Worm (Caenorhabditis elegans) whole organism, L1 larva: Measurements from ENCODE around the gene fubl-3.
A peak's percentile ranks its signal among the peaks of the same experiment; 100 is the strongest.

Experiments used
- F16B12.6 ChIP-seq: fragments of 150-350 bp; optimal IDR thresholded peaks from 2 replicates; lab custom pipeline; 2014; ENCODE audit warnings: missing biosample characterization, missing genetic modification characterization
- Y116A8C.19 ChIP-seq: sonication (generic microtip); optimal IDR thresholded peaks from 2 replicates; lab custom pipeline; 2016; ENCODE audit warnings: missing compliant biosample characterization, missing genetic modification characterization, borderline replicate concordance
- aha-1 ChIP-seq: fragments of 150-350 bp; optimal IDR thresholded peaks from 2 replicates; lab custom pipeline; 2014; ENCODE audit warnings: missing biosample characterization, missing genetic modification characterization
- alr-1 ChIP-seq: fragments of 200-800 bp; sonication (Bioruptor generic); optimal IDR thresholded peaks from 2 replicates; lab custom pipeline; 2018; ENCODE audit warnings: borderline replicate concordance, mild to moderate bottlenecking, missing genetic modification characterization, missing compliant biosample characterization
- aly-2 ChIP-seq: fragments of 150-350 bp; optimal IDR thresholded peaks from 2 replicates; lab custom pipeline; 2014; ENCODE audit warnings: missing biosample characterization, missing genetic modification characterization
- ama-1 ChIP-seq: fragments of 150-350 bp; optimal IDR thresholded peaks from 2 replicates; lab custom pipeline; 2014
- blmp-1 ChIP-seq: fragments of 150-350 bp; optimal IDR thresholded peaks from 2 replicates; lab custom pipeline; 2014; ENCODE audit warnings: missing biosample characterization, missing genetic modification characterization
- dsc-1 ChIP-seq: sonication (generic microtip); optimal IDR thresholded peaks from 2 replicates; lab custom pipeline; 2016; ENCODE audit warnings: mild to moderate bottlenecking, missing genetic modification characterization, missing compliant biosample characterization
- efl-1 ChIP-seq, 4 experiments: fragments of 150-350 bp; optimal IDR thresholded peaks in 3 of 4; peaks in 1 of 4; 1 replicate in 1 of 4; 2 replicates in 3 of 4; lab custom pipeline; 2014; ENCODE audit warnings: missing biosample characterization in 2 of 4, missing genetic modification characterization in 2 of 4, missing genetic modification reagents in 2 of 4
- efl-3 ChIP-seq: fragments of 200-800 bp; sonication (Bioruptor generic); optimal IDR thresholded peaks from 2 replicates; lab custom pipeline; 2018; ENCODE audit warnings: mild to moderate bottlenecking, missing genetic modification characterization, missing compliant biosample characterization
- egl-13 ChIP-seq: sonication (generic microtip); optimal IDR thresholded peaks from 2 replicates; lab custom pipeline; 2016; ENCODE audit warnings: missing genotype, missing genetic modification reagents, missing genetic modification characterization, missing compliant biosample characterization
- elt-2 ChIP-seq: sonication (generic microtip); optimal IDR thresholded peaks from 2 replicates; lab custom pipeline; 2016; ENCODE audit warnings: missing genetic modification characterization, mild to moderate bottlenecking, inconsistent platforms, missing compliant biosample characterization, missing genetic modification reagents
- elt-3 ChIP-seq, 6 experiments: fragments of 150-350 bp in 1 of 6; sonication (generic microtip); optimal IDR thresholded peaks; 2 replicates each; lab custom pipeline; 2017 to 2018; ENCODE audit warnings: missing biosample characterization in 6 of 6, missing genetic modification characterization in 6 of 6, inconsistent platforms in 1 of 6
- fkh-10 ChIP-seq: sonication (generic microtip); optimal IDR thresholded peaks from 2 replicates; lab custom pipeline; 2017; ENCODE audit warnings: missing biosample characterization, missing genetic modification reagents, missing genetic modification characterization
- fos-1 ChIP-seq: fragments of 150-350 bp; optimal IDR thresholded peaks from 2 replicates; lab custom pipeline; 2014; ENCODE audit warnings: missing biosample characterization, missing genetic modification characterization
- hlh-17 ChIP-seq: fragments of 200-800 bp; sonication (Bioruptor generic); optimal IDR thresholded peaks from 2 replicates; lab custom pipeline; 2018; ENCODE audit warnings: missing genetic modification characterization, mild to moderate bottlenecking, missing compliant biosample characterization, moderate library complexity, borderline replicate concordance
- hlh-4 ChIP-seq: sonication (generic microtip); optimal IDR thresholded peaks from 2 replicates; lab custom pipeline; 2016; ENCODE audit warnings: mild to moderate bottlenecking, missing genetic modification characterization, missing compliant biosample characterization
- hpl-2 ChIP-seq: fragments of 150-350 bp; optimal IDR thresholded peaks from 2 replicates; lab custom pipeline; 2014; ENCODE audit warnings: missing biosample characterization, missing genetic modification reagents, missing genetic modification characterization
- isw-1 ChIP-seq: fragments of 200-800 bp; sonication (Bioruptor generic); IDR thresholded peaks from 2 replicates; pipeline ENCODE4 v1.3.6; 2022; ENCODE audit warnings: missing genetic modification characterization, missing compliant biosample characterization
- jun-1 ChIP-seq: fragments of 150-350 bp; optimal IDR thresholded peaks from 2 replicates; lab custom pipeline; 2014; ENCODE audit warnings: missing biosample characterization, missing genetic modification reagents, missing genetic modification characterization
- lin-14 ChIP-seq: fragments of 200-800 bp; sonication (Bioruptor generic); optimal IDR thresholded peaks from 2 replicates; lab custom pipeline; 2018; ENCODE audit warnings: mild to moderate bottlenecking, missing genetic modification characterization, moderate library complexity, missing compliant biosample characterization
- lin-15B ChIP-seq: fragments of 150-350 bp; sonication (generic microtip); optimal IDR thresholded peaks from 3 replicates; lab custom pipeline; 2014; ENCODE audit warnings: missing biosample characterization, missing genetic modification characterization
- lin-35 ChIP-seq, 2 experiments: fragments of 150-350 bp; optimal IDR thresholded peaks; 2 replicates each; lab custom pipeline; 2014; ENCODE audit warnings: missing biosample characterization in 2 of 2, missing genetic modification characterization in 2 of 2, missing genetic modification reagents in 2 of 2
- lir-3 ChIP-seq: sonication (generic microtip); optimal IDR thresholded peaks from 2 replicates; lab custom pipeline; 2016; ENCODE audit warnings: mild to moderate bottlenecking, missing genetic modification characterization, moderate library complexity, missing compliant biosample characterization; ENCODE audit not compliant: poor library complexity
- lsy-2 ChIP-seq, 2 experiments: fragments of 150-350 bp; optimal IDR thresholded peaks; 2 replicates each; lab custom pipeline; 2014; ENCODE audit warnings: missing biosample characterization in 2 of 2, missing genetic modification characterization in 2 of 2
- mab-9 ChIP-seq: fragments of 200-800 bp; sonication (Bioruptor generic); IDR thresholded peaks from 2 replicates; pipeline ENCODE4 v1.3.6; 2022; ENCODE audit warnings: missing genetic modification reagents, missing genetic modification characterization, missing compliant biosample characterization
- mef-2 ChIP-seq: fragments of 150-350 bp; optimal IDR thresholded peaks from 2 replicates; lab custom pipeline; 2014; ENCODE audit warnings: missing biosample characterization, missing genetic modification characterization
- mep-1 ChIP-seq: fragments of 150-350 bp; optimal IDR thresholded peaks from 2 replicates; lab custom pipeline; 2014; ENCODE audit warnings: missing biosample characterization, missing genetic modification characterization
- nhr-11 ChIP-seq: fragments of 150-350 bp; optimal IDR thresholded peaks from 2 replicates; lab custom pipeline; 2014; ENCODE audit warnings: missing biosample characterization, missing genetic modification characterization
- nhr-20 ChIP-seq: sonication (generic microtip); optimal IDR thresholded peaks from 2 replicates; lab custom pipeline; 2016; ENCODE audit warnings: mild to moderate bottlenecking, missing genetic modification characterization, missing compliant biosample characterization
- nhr-237 ChIP-seq: fragments of 150-350 bp; optimal IDR thresholded peaks from 2 replicates; lab custom pipeline; 2014; ENCODE audit warnings: missing biosample characterization, missing genetic modification characterization
- nhr-28 ChIP-seq: fragments of 150-350 bp; optimal IDR thresholded peaks from 2 replicates; lab custom pipeline; 2014; ENCODE audit warnings: missing biosample characterization, missing genetic modification characterization
- nhr-71 ChIP-seq: sonication (generic microtip); optimal IDR thresholded peaks from 2 replicates; lab custom pipeline; 2016; ENCODE audit warnings: mild to moderate bottlenecking, missing genetic modification characterization, moderate library complexity, missing compliant biosample characterization
- nhr-76 ChIP-seq: sonication (generic microtip); optimal IDR thresholded peaks from 2 replicates; lab custom pipeline; 2017; ENCODE audit warnings: missing biosample characterization, missing genetic modification characterization
- nhr-84 ChIP-seq: sonication (generic microtip); optimal IDR thresholded peaks from 2 replicates; lab custom pipeline; 2017; ENCODE audit warnings: missing biosample characterization, missing genetic modification characterization
- nhr-85 ChIP-seq: sonication (generic microtip); peaks from one replicate; lab custom pipeline; 2016; ENCODE audit warnings: missing genetic modification characterization, inconsistent platforms, missing compliant biosample characterization
- nhr-90 ChIP-seq: sonication (generic microtip); optimal IDR thresholded peaks from 2 replicates; lab custom pipeline; 2016; ENCODE audit warnings: mild to moderate bottlenecking, missing genetic modification characterization, missing compliant biosample characterization; ENCODE audit not compliant: poor library complexity
- pax-3 ChIP-seq: fragments of 200-800 bp; sonication (Bioruptor generic); optimal IDR thresholded peaks from 2 replicates; lab custom pipeline; 2018; ENCODE audit warnings: mild to moderate bottlenecking, missing genetic modification characterization, moderate library complexity, missing compliant biosample characterization
- snpc-4 ChIP-seq: fragments of 150-350 bp; optimal IDR thresholded peaks from 2 replicates; lab custom pipeline; 2014; ENCODE audit warnings: missing biosample characterization, missing genetic modification characterization
- snu-23 ChIP-seq: sonication (generic microtip); optimal IDR thresholded peaks from 2 replicates; lab custom pipeline; 2016; ENCODE audit warnings: missing genetic modification characterization, missing compliant biosample characterization
- swsn-7 ChIP-seq: sonication (generic microtip); optimal IDR thresholded peaks from 2 replicates; lab custom pipeline; 2016; ENCODE audit warnings: missing genetic modification characterization, missing compliant biosample characterization
- vab-15 ChIP-seq: sonication (generic microtip); optimal IDR thresholded peaks from 2 replicates; lab custom pipeline; 2017; ENCODE audit warnings: missing genotype, mild to moderate bottlenecking, missing genetic modification characterization, missing compliant biosample characterization
- xbp-1 ChIP-seq: sonication (generic microtip); optimal IDR thresholded peaks from 2 replicates; lab custom pipeline; 2016; ENCODE audit warnings: missing genetic modification characterization, missing compliant biosample characterization
- zag-1 ChIP-seq: fragments of 150-350 bp; optimal IDR thresholded peaks from 2 replicates; lab custom pipeline; 2014; ENCODE audit warnings: missing biosample characterization, missing genetic modification characterization
- zip-4 ChIP-seq: fragments of 200-800 bp; sonication (Bioruptor generic); optimal IDR thresholded peaks from 2 replicates; lab custom pipeline; 2018; ENCODE audit warnings: mild to moderate bottlenecking, missing genetic modification characterization, moderate library complexity, missing compliant biosample characterization
- ztf-11 ChIP-seq, 2 experiments: sonication (generic microtip); optimal IDR thresholded peaks; 2 replicates each; lab custom pipeline; 2016 to 2017; ENCODE audit warnings: missing genetic modification characterization in 2 of 2, missing biosample characterization in 1 of 2, missing compliant biosample characterization in 1 of 2
- ztf-4 ChIP-seq: fragments of 150-350 bp; optimal IDR thresholded peaks from 2 replicates; lab custom pipeline; 2014; ENCODE audit warnings: missing biosample characterization, missing genetic modification characterization

Gene fubl-3

DNA sequence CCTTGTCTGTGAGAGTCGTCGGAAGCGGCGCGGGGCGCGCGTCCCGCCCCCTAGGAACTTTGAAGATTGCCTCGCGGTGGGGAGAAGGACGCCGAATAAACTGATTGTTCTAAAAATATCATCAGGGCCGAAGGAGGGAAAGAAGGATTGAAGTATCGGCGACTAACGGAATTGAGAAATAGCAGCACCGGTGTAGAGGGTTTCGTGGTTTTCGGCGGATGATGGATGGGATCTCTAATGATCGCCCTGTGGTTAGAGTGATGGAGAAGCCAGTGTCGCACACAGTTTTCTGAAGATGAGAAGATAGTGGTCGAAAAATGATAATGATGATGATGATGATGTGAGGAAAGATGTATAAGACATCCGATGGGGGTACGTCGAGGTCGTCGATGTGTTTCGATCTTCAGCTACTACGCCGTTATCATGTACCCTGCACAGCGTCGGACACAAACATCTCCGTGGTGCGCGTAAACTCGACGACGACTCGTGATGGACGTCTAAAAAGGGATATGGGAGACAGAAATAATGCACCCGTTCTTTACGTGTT, 12.6 kb upstream of the fubl-3 start, which contains the start of gene osm-11 (continued):
- TF ChIP-seq egl-13 (tag; lab: Kevin White, UChicago) (no peak), xbp-1 (tag; lab: Kevin White, UChicago) (no peak), fkh-10 (no peak), zag-1 (tag; lab: Kevin White, UChicago) (no peak), mef-2 (no peak), ama-1 (lab: Kevin White, UChicago) (no peak), aha-1 (tag; lab: Kevin White, UChicago) (no peak), nhr-20 (peak; percentile 69), alr-1 (tag; lab: Kevin White, UChicago) (no peak), elt-2 (no peak), lin-35 (GFP tag; optimal IDR thresholded peaks at IDR 0.05; lab: Kevin White, UChicago) (peak in 1 of 2 experiments; percentile 31), nhr-11 (no peak), zip-4 (GFP tag; lab: Kevin White, UChicago) (no peak), ztf-4 (no peak), hlh-4 (tag; lab: Kevin White, UChicago) (no peak), nhr-76 (tag; lab: Kevin White, UChicago) (no peak), swsn-7 (tag; lab: Kevin White, UChicago) (no peak), vab-15 (no peak), nhr-28 (tag; lab: Kevin White, UChicago) (no peak), F16B12.6 (tag; lab: Kevin White, UChicago) (no peak), lin-14 (GFP tag; lab: Kevin White, UChicago) (peak; percentile 50), Y116A8C.19 (tag; lab: Kevin White, UChicago) (no peak), jun-1 (tag; lab: Kevin White, UChicago) (no peak), fos-1 (tag; lab: Kevin White, UChicago) (no peak), lir-3 (tag; lab: Kevin White, UChicago) (no peak), efl-3 (GFP tag; lab: Kevin White, UChicago) (no peak), hlh-17 (GFP tag; lab: Kevin White, UChicago) (no peak), snu-23 (GFP tag; lab: Kevin White, UChicago) (peak; percentile 52), lin-15B (no peak), nhr-90 (tag; lab: Kevin White, UChicago) (peak; percentile 62), lsy-2 (tag; optimal IDR thresholded peaks at IDR 0.05; lab: Kevin White, UChicago) (peak in 1 of 2 experiments; percentile 1)

DNA sequence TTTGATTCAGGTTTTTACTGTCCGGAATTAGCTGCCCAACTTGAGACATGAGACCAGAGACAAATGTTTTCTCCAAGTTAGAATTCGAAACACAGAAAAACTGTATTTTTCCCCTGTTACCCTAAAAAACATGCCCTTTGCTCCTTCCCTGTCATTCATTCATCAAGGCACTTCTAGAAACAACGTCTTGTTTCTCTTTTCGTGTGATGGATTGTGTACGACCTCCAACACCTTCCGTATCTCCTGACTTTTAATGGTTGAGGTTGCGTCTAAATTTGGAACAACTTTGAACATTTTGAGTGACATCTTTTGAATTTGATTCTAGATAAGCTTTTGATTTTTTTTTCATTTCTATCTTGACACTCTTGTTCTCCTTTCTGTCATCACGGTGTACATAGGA, 11.7 kb upstream of the fubl-3 start:
- TF ChIP-seq swsn-7 (tag; lab: Kevin White, UChicago): no peak
- no peak for TF ChIP-seq dsc-1
- no peak for TF ChIP-seq hpl-2
- TF ChIP-seq snu-23 (GFP tag; lab: Kevin White, UChicago): peak; percentile 40
- TF ChIP-seq nhr-85 (tag; lab: Kevin White, UChicago): peak; percentile 89
- TF ChIP-seq ztf-11 (tag; optimal IDR thresholded peaks at IDR 0.05; lab: Kevin White, UChicago): no peak
- no peak for TF ChIP-seq mep-1 (tag; lab: Kevin White, UChicago)
- TF ChIP-seq zag-1 (tag; lab: Kevin White, UChicago): no peak
- peak in 1 of 2 experiments; percentile 9 for TF ChIP-seq lin-35 (GFP tag; optimal IDR thresholded peaks at IDR 0.05; lab: Kevin White, UChicago)
- TF ChIP-seq elt-2: no peak
- peak; percentile 49 for TF ChIP-seq nhr-71
- TF ChIP-seq nhr-11: no peak
- no peak for TF ChIP-seq F16B12.6 (tag; lab: Kevin White, UChicago)
- no peak for TF ChIP-seq mab-9 (GFP tag; lab: Robert Waterston, UW)
- peak; percentile 42 for TF ChIP-seq nhr-20
- no peak for TF ChIP-seq ztf-4
- no peak for TF ChIP-seq lsy-2 (tag; optimal IDR thresholded peaks at IDR 0.05; lab: Kevin White, UChicago)
- no peak for TF ChIP-seq pax-3
- no peak for TF ChIP-seq aly-2 (tag; lab: Kevin White, UChicago)
- TF ChIP-seq nhr-84 (tag; lab: Kevin White, UChicago): no peak
- TF ChIP-seq elt-3 (tag; optimal IDR thresholded peaks at IDR 0.05; lab: Kevin White, UChicago): peak in 2 of 6 experiments; percentile 17 to 32
- no peak for TF ChIP-seq hlh-17 (GFP tag; lab: Kevin White, UChicago)
- peak; percentile 62 for TF ChIP-seq lin-14 (GFP tag; lab: Kevin White, UChicago)
- no peak for TF ChIP-seq nhr-237 (tag; lab: Kevin White, UChicago)
- TF ChIP-seq snpc-4: no peak
- TF ChIP-seq isw-1 (GFP tag; lab: Robert Waterston, UW): no peak
- no peak for TF ChIP-seq blmp-1
- no peak for TF ChIP-seq xbp-1 (tag; lab: Kevin White, UChicago)
- TF ChIP-seq efl-1 (optimal IDR thresholded peaks at IDR 0.05; lab: Kevin White, UChicago): no peak
- TF ChIP-seq efl-1 (GFP tag; optimal IDR thresholded peaks at IDR 0.05 in 1 of 2; lab: Kevin White, UChicago): no peak
- TF ChIP-seq, all 84 proteins: peak for 7
